Fruit fly (Drosophila melanogaster): Measurements from ENCODE around the gene CG15160.

DNA sequence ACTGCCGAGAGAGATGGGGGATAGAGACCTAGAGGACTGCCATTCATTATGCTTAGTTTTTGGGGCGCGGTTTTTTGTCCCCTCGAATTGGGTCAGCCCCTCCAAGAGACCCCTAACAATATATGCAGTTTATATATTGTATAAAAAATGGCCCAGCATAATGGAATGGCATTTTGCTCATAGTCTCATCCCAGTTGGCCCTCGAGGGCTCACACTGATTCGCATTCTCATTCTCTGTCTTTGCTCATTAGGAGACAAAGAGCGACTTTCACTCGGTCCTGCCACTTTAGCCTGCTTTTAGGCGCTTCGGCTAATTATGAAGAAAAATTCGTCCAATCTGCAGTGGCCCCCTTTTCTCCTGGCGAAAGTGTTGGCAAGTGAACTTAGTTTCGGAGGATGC lies 32.7 kb downstream of the CG15160 start:
- TF ChIP-seq h (optimal IDR thresholded peaks at IDR 0.05) (no peak), Myc (optimal IDR thresholded peaks at IDR 0.05) (no peak), insv (optimal IDR thresholded peaks at IDR 0.05) (no peak), Sin3A (optimal IDR thresholded peaks at IDR 0.05) (no peak), psq (optimal IDR thresholded peaks at IDR 0.05) (no peak), ttk (optimal IDR thresholded peaks at IDR 0.05) (no peak)

Data from Kc167 (cell line).